Worm (Caenorhabditis elegans) whole organism, L4 larva: ENCODE results near the gene W02A2.9.
A peak's percentile ranks its signal among the peaks of the same experiment; 100 is the strongest.

Experiments used
- ZK546.5 ChIP-seq, 2 experiments: sonication (generic microtip); optimal IDR thresholded peaks; 2 replicates each; lab custom pipeline; 2017; ENCODE audit warnings: missing biosample characterization in 2 of 2, missing genetic modification characterization in 2 of 2
- ceh-32 ChIP-seq: sonication (generic microtip); optimal IDR thresholded peaks from 2 replicates; lab custom pipeline; 2016; ENCODE audit warnings: mild to moderate bottlenecking, missing genetic modification characterization, missing compliant biosample characterization; ENCODE audit not compliant: poor library complexity
- ceh-82 ChIP-seq: sonication (generic microtip); optimal IDR thresholded peaks from 2 replicates; lab custom pipeline; 2017; ENCODE audit warnings: missing biosample characterization, missing genetic modification characterization
- hlh-11 ChIP-seq: fragments of 200-800 bp; sonication (Bioruptor generic); optimal IDR thresholded peaks from 2 replicates; lab custom pipeline; 2018; ENCODE audit warnings: mild to moderate bottlenecking, missing genetic modification characterization, missing compliant biosample characterization
- jun-1 ChIP-seq: fragments of 150-350 bp; optimal IDR thresholded peaks from 2 replicates; lab custom pipeline; 2014; ENCODE audit warnings: missing biosample characterization, missing genetic modification reagents, missing genetic modification characterization
- lsy-2 ChIP-seq, 2 experiments: fragments of 150-350 bp in 1 of 2; sonication (generic microtip) in 1 of 2; optimal IDR thresholded peaks; 2 replicates each; lab custom pipeline; 2014 to 2017; ENCODE audit warnings: missing biosample characterization in 2 of 2, missing genetic modification characterization in 2 of 2
- nhr-237 ChIP-seq: sonication (generic microtip); optimal IDR thresholded peaks from 2 replicates; lab custom pipeline; 2017; ENCODE audit warnings: missing biosample characterization, missing genetic modification characterization
- nhr-76 ChIP-seq: fragments of 150-350 bp; optimal IDR thresholded peaks from 2 replicates; lab custom pipeline; 2014; ENCODE audit warnings: missing biosample characterization, missing genetic modification characterization
- nhr-77 ChIP-seq: fragments of 150-350 bp; optimal IDR thresholded peaks from 2 replicates; lab custom pipeline; 2014; ENCODE audit warnings: missing biosample characterization, missing genetic modification characterization
- pqm-1 ChIP-seq: sonication (generic microtip); optimal IDR thresholded peaks from 2 replicates; lab custom pipeline; 2017; ENCODE audit warnings: missing biosample characterization, missing genetic modification characterization
- unc-62 ChIP-seq, 3 experiments: fragments of 150-350 bp in 1 of 3; sonication (generic microtip); optimal IDR thresholded peaks in 2 of 3; peaks in 1 of 3; 1 replicate in 1 of 3; 2 replicates in 2 of 3; lab custom pipeline; 2014 to 2017; ENCODE audit warnings: missing biosample characterization in 3 of 3, missing genetic modification characterization in 3 of 3, missing genetic modification reagents in 3 of 3, missing genotype in 1 of 3

DNA sequence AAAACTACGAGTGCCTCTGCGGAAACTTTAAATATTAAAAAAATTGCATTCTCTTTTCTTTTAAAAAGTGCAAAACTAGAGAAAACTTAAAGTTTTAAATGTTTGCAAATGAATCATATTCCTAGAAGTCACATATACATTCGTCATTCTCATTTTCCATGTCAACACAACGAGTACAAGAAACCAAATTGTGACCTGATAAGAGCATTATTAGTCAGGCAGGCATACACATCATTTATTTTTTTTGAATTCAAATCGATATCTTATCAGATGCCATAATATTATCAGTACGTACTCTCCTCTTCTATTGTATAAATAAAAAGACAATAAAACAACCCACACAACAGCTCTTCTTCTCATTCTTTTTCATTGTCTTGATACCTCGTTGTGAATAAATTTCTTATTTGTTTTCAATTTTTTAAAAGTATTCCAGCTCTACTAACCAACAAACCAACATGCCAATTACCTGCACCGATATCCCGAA is at the start of gene W02A2.9:
- TF ChIP-seq nhr-77, result peak; percentile 64
- no peak for TF ChIP-seq jun-1
- no peak for TF ChIP-seq ceh-82 (tag; lab: Kevin White, UChicago)
- peak; percentile 96 for TF ChIP-seq pqm-1
- TF ChIP-seq unc-62 (GFP tag; optimal IDR thresholded peaks at IDR 0.05 in 1 of 2; lab: Kevin White, UChicago), result no peak
- TF ChIP-seq unc-62 (tag; optimal IDR thresholded peaks at IDR 0.05; lab: Kevin White, UChicago), result no peak
- TF ChIP-seq lsy-2 (tag; optimal IDR thresholded peaks at IDR 0.05; lab: Kevin White, UChicago), result peak; percentile 11 to 49
- peak; percentile 52 for TF ChIP-seq hlh-11
- TF ChIP-seq nhr-237 (tag; lab: Kevin White, UChicago), result no peak
- TF ChIP-seq nhr-76 (tag; lab: Kevin White, UChicago), result no peak
- no peak for TF ChIP-seq ZK546.5 (tag; optimal IDR thresholded peaks at IDR 0.05; lab: Kevin White, UChicago)
- no peak for TF ChIP-seq ceh-32 (tag; lab: Kevin White, UChicago)
